Worm (Caenorhabditis elegans) whole organism, L1 larva: Measurements from ENCODE around the gene cct-6.
A peak's percentile ranks its signal among the peaks of the same experiment; 100 is the strongest.

Experiments
- C04F5.9 ChIP-seq: sonication (generic microtip); optimal IDR thresholded peaks from 2 replicates; lab custom pipeline; 2016; ENCODE audit warnings: missing genetic modification characterization, missing compliant biosample characterization
- Y116A8C.19 ChIP-seq: sonication (generic microtip); optimal IDR thresholded peaks from 2 replicates; lab custom pipeline; 2016; ENCODE audit warnings: missing compliant biosample characterization, missing genetic modification characterization, borderline replicate concordance
- alr-1 ChIP-seq: fragments of 200-800 bp; sonication (Bioruptor generic); optimal IDR thresholded peaks from 2 replicates; lab custom pipeline; 2018; ENCODE audit warnings: borderline replicate concordance, mild to moderate bottlenecking, missing genetic modification characterization, missing compliant biosample characterization
- aly-2 ChIP-seq: fragments of 150-350 bp; optimal IDR thresholded peaks from 2 replicates; lab custom pipeline; 2014; ENCODE audit warnings: missing biosample characterization, missing genetic modification characterization
- ceh-82 ChIP-seq, 3 experiments: fragments of 150-350 bp in 1 of 3; sonication (generic microtip) in 2 of 3; optimal IDR thresholded peaks; 2 replicates each; lab custom pipeline; 2014 to 2017; ENCODE audit warnings: missing biosample characterization in 3 of 3, missing genetic modification characterization in 3 of 3
- ceh-90 ChIP-seq: sonication (generic microtip); optimal IDR thresholded peaks from 2 replicates; lab custom pipeline; 2016; ENCODE audit warnings: missing genetic modification characterization, missing compliant biosample characterization
- dpl-1 ChIP-seq, 3 experiments: fragments of 150-350 bp in 2 of 3; sonication (generic microtip) in 1 of 3; optimal IDR thresholded peaks; 2 replicates each; lab custom pipeline; 2014 to 2017; ENCODE audit warnings: missing biosample characterization in 3 of 3, missing genetic modification characterization in 3 of 3, missing genetic modification reagents in 3 of 3
- dsc-1 ChIP-seq: sonication (generic microtip); optimal IDR thresholded peaks from 2 replicates; lab custom pipeline; 2016; ENCODE audit warnings: mild to moderate bottlenecking, missing genetic modification characterization, missing compliant biosample characterization
- efl-1 ChIP-seq, 4 experiments: fragments of 150-350 bp; optimal IDR thresholded peaks in 3 of 4; peaks in 1 of 4; 1 replicate in 1 of 4; 2 replicates in 3 of 4; lab custom pipeline; 2014; ENCODE audit warnings: missing biosample characterization in 2 of 4, missing genetic modification characterization in 2 of 4, missing genetic modification reagents in 2 of 4
- elt-2 ChIP-seq: sonication (generic microtip); optimal IDR thresholded peaks from 2 replicates; lab custom pipeline; 2016; ENCODE audit warnings: missing genetic modification characterization, mild to moderate bottlenecking, inconsistent platforms, missing compliant biosample characterization, missing genetic modification reagents
- elt-3 ChIP-seq, 6 experiments: fragments of 150-350 bp in 1 of 6; sonication (generic microtip); optimal IDR thresholded peaks; 2 replicates each; lab custom pipeline; 2017 to 2018; ENCODE audit warnings: missing biosample characterization in 6 of 6, missing genetic modification characterization in 6 of 6, inconsistent platforms in 1 of 6
- ets-5 ChIP-seq: fragments of 200-800 bp; sonication (Bioruptor generic); IDR thresholded peaks from 2 replicates; pipeline ENCODE4 v1.3.6; 2022; ENCODE audit warnings: missing genetic modification characterization, missing compliant biosample characterization
- fkh-10 ChIP-seq: sonication (generic microtip); optimal IDR thresholded peaks from 2 replicates; lab custom pipeline; 2017; ENCODE audit warnings: missing biosample characterization, missing genetic modification reagents, missing genetic modification characterization
- fkh-4 ChIP-seq: sonication (generic microtip); optimal IDR thresholded peaks from 2 replicates; lab custom pipeline; 2016; ENCODE audit warnings: missing compliant biosample characterization, missing genetic modification characterization, borderline replicate concordance
- fkh-8 ChIP-seq: sonication (generic microtip); optimal IDR thresholded peaks from 2 replicates; lab custom pipeline; 2016; ENCODE audit warnings: mild to moderate bottlenecking, missing genetic modification characterization, missing compliant biosample characterization
- fos-1 ChIP-seq: fragments of 150-350 bp; optimal IDR thresholded peaks from 2 replicates; lab custom pipeline; 2014; ENCODE audit warnings: missing biosample characterization, missing genetic modification characterization
- grh-1 ChIP-seq: fragments of 200-800 bp; sonication (Bioruptor generic); IDR thresholded peaks from 2 replicates; pipeline ENCODE4 v1.3.6; 2022; ENCODE audit warnings: missing genetic modification reagents, missing genetic modification characterization, missing compliant biosample characterization
- hlh-17 ChIP-seq: fragments of 200-800 bp; sonication (Bioruptor generic); optimal IDR thresholded peaks from 2 replicates; lab custom pipeline; 2018; ENCODE audit warnings: missing genetic modification characterization, mild to moderate bottlenecking, missing compliant biosample characterization, moderate library complexity, borderline replicate concordance
- irx-1 ChIP-seq: sonication (generic microtip); optimal IDR thresholded peaks from 2 replicates; lab custom pipeline; 2016; ENCODE audit warnings: missing genetic modification characterization, missing compliant biosample characterization
- lin-13 ChIP-seq: fragments of 150-350 bp; optimal IDR thresholded peaks from 2 replicates; lab custom pipeline; 2014; ENCODE audit warnings: missing biosample characterization, missing genetic modification reagents, missing genetic modification characterization
- lin-15B ChIP-seq: fragments of 150-350 bp; sonication (generic microtip); optimal IDR thresholded peaks from 3 replicates; lab custom pipeline; 2014; ENCODE audit warnings: missing biosample characterization, missing genetic modification characterization
- lin-35 ChIP-seq, 2 experiments: fragments of 150-350 bp; optimal IDR thresholded peaks; 2 replicates each; lab custom pipeline; 2014; ENCODE audit warnings: missing biosample characterization in 2 of 2, missing genetic modification characterization in 2 of 2, missing genetic modification reagents in 2 of 2
- lin-39 ChIP-seq: fragments of 150-350 bp; optimal IDR thresholded peaks from 2 replicates; lab custom pipeline; 2014; ENCODE audit warnings: missing biosample characterization, missing genetic modification reagents, missing genetic modification characterization
- lir-3 ChIP-seq: sonication (generic microtip); optimal IDR thresholded peaks from 2 replicates; lab custom pipeline; 2016; ENCODE audit warnings: mild to moderate bottlenecking, missing genetic modification characterization, moderate library complexity, missing compliant biosample characterization; ENCODE audit not compliant: poor library complexity
- lsy-2 ChIP-seq, 2 experiments: fragments of 150-350 bp; optimal IDR thresholded peaks; 2 replicates each; lab custom pipeline; 2014; ENCODE audit warnings: missing biosample characterization in 2 of 2, missing genetic modification characterization in 2 of 2
- mab-9 ChIP-seq: fragments of 200-800 bp; sonication (Bioruptor generic); IDR thresholded peaks from 2 replicates; pipeline ENCODE4 v1.3.6; 2022; ENCODE audit warnings: missing genetic modification reagents, missing genetic modification characterization, missing compliant biosample characterization
- mdl-1 ChIP-seq, 2 experiments: fragments of 150-350 bp; optimal IDR thresholded peaks; 2 replicates each; lab custom pipeline; 2014 to 2017; ENCODE audit warnings: missing biosample characterization in 2 of 2, missing genetic modification characterization in 2 of 2, inconsistent platforms in 1 of 2
- mef-2 ChIP-seq: fragments of 150-350 bp; optimal IDR thresholded peaks from 2 replicates; lab custom pipeline; 2014; ENCODE audit warnings: missing biosample characterization, missing genetic modification characterization
- mep-1 ChIP-seq: fragments of 150-350 bp; optimal IDR thresholded peaks from 2 replicates; lab custom pipeline; 2014; ENCODE audit warnings: missing biosample characterization, missing genetic modification characterization
- nhr-11 ChIP-seq: fragments of 150-350 bp; optimal IDR thresholded peaks from 2 replicates; lab custom pipeline; 2014; ENCODE audit warnings: missing biosample characterization, missing genetic modification characterization
- nhr-19 ChIP-seq: fragments of 200-800 bp; sonication (Bioruptor generic); conservative IDR thresholded peaks from 2 replicates; pipeline ENCODE4 v1.3.6; 2022; ENCODE audit warnings: missing genetic modification characterization, missing compliant biosample characterization
- nhr-47 ChIP-seq: sonication (generic microtip); optimal IDR thresholded peaks from 2 replicates; lab custom pipeline; 2016; ENCODE audit warnings: mild to moderate bottlenecking, missing genetic modification characterization, moderate library complexity, missing compliant biosample characterization
- nhr-71 ChIP-seq: sonication (generic microtip); optimal IDR thresholded peaks from 2 replicates; lab custom pipeline; 2016; ENCODE audit warnings: mild to moderate bottlenecking, missing genetic modification characterization, moderate library complexity, missing compliant biosample characterization
- nhr-77 ChIP-seq: fragments of 150-350 bp; optimal IDR thresholded peaks from 2 replicates; lab custom pipeline; 2014; ENCODE audit warnings: missing biosample characterization, missing genetic modification characterization
- nhr-84 ChIP-seq: sonication (generic microtip); optimal IDR thresholded peaks from 2 replicates; lab custom pipeline; 2017; ENCODE audit warnings: missing biosample characterization, missing genetic modification characterization
- nhr-85 ChIP-seq: sonication (generic microtip); peaks from one replicate; lab custom pipeline; 2016; ENCODE audit warnings: missing genetic modification characterization, inconsistent platforms, missing compliant biosample characterization
- pag-3 ChIP-seq: sonication (generic microtip); optimal IDR thresholded peaks from 2 replicates; lab custom pipeline; 2017; ENCODE audit warnings: missing genetic modification characterization, mild to moderate bottlenecking, missing compliant biosample characterization, antibody characterized with exemption, borderline replicate concordance; ENCODE audit not compliant: insufficient read depth
- pax-3 ChIP-seq: fragments of 200-800 bp; sonication (Bioruptor generic); optimal IDR thresholded peaks from 2 replicates; lab custom pipeline; 2018; ENCODE audit warnings: mild to moderate bottlenecking, missing genetic modification characterization, moderate library complexity, missing compliant biosample characterization
- snpc-4 ChIP-seq: fragments of 150-350 bp; optimal IDR thresholded peaks from 2 replicates; lab custom pipeline; 2014; ENCODE audit warnings: missing biosample characterization, missing genetic modification characterization
- sptf-1 ChIP-seq: fragments of 150-350 bp; optimal IDR thresholded peaks from 2 replicates; lab custom pipeline; 2014; ENCODE audit warnings: missing biosample characterization, missing genetic modification characterization
- sup-37 ChIP-seq: fragments of 200-800 bp; sonication (Bioruptor generic); optimal IDR thresholded peaks from 2 replicates; lab custom pipeline; 2018; ENCODE audit warnings: mild to moderate bottlenecking, missing genetic modification characterization, missing compliant biosample characterization
- swsn-7 ChIP-seq: sonication (generic microtip); optimal IDR thresholded peaks from 2 replicates; lab custom pipeline; 2016; ENCODE audit warnings: missing genetic modification characterization, missing compliant biosample characterization
- unc-130 ChIP-seq: fragments of 150-350 bp; optimal IDR thresholded peaks from 2 replicates; lab custom pipeline; 2017; ENCODE audit warnings: missing biosample characterization, missing genetic modification characterization, inconsistent platforms
- unc-30 ChIP-seq: sonication (generic microtip); optimal IDR thresholded peaks from 2 replicates; lab custom pipeline; 2017; ENCODE audit warnings: missing biosample characterization, missing genetic modification characterization
- unc-62 ChIP-seq: fragments of 150-350 bp; optimal IDR thresholded peaks from 2 replicates; lab custom pipeline; 2014; ENCODE audit warnings: missing biosample characterization, missing genetic modification reagents, missing genetic modification characterization
- unc-86 ChIP-seq: sonication (generic microtip); optimal IDR thresholded peaks from 2 replicates; lab custom pipeline; 2016; ENCODE audit warnings: missing genetic modification characterization, missing compliant biosample characterization
- unc-98 ChIP-seq: fragments of 200-800 bp; sonication (Bioruptor generic); IDR thresholded peaks from 2 replicates; pipeline ENCODE4 v1.3.6; 2022; ENCODE audit warnings: missing genetic modification characterization, missing compliant biosample characterization
- vab-15 ChIP-seq: sonication (generic microtip); optimal IDR thresholded peaks from 2 replicates; lab custom pipeline; 2017; ENCODE audit warnings: missing genotype, mild to moderate bottlenecking, missing genetic modification characterization, missing compliant biosample characterization
- zag-1 ChIP-seq: fragments of 150-350 bp; optimal IDR thresholded peaks from 2 replicates; lab custom pipeline; 2014; ENCODE audit warnings: missing biosample characterization, missing genetic modification characterization
- zip-4 ChIP-seq: fragments of 200-800 bp; sonication (Bioruptor generic); optimal IDR thresholded peaks from 2 replicates; lab custom pipeline; 2018; ENCODE audit warnings: mild to moderate bottlenecking, missing genetic modification characterization, moderate library complexity, missing compliant biosample characterization
- ztf-4 ChIP-seq: fragments of 150-350 bp; optimal IDR thresholded peaks from 2 replicates; lab custom pipeline; 2014; ENCODE audit warnings: missing biosample characterization, missing genetic modification characterization

The cct-6 gene

DNA sequence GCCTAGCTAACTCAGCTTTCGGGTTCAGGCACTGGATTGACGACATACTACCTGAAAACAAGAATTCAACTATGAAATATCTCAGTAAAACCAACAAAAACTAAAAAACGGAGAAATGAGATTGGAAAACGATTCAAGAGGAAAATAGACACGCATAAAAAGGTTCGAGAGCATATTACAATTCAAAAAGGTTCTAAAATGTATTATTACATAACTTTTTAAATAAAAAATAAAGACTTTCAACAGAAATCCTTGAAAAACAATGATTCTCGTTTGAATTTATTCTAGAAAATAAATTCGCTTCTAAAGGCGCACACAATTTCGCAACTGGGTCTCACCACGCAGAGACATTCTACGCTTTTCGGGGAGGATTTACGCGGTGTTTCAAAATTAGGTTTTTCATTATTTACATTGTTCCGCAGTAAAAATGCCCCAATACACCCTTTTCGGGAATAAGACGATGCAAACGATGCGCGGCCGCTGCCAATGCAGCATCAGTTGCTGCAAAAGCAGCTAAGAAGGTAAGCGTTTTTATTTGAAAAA, at the start of gene cct-6, which contains the start of gene alh-9:
TSS of gene cct-6 (minus strand) at position 51 of the 543 bp plus-strand sequence.
TSS of gene alh-9 (plus strand) at position 382 of the 543 bp plus-strand sequence.
- TF ChIP-seq nhr-77 (tag; lab: Kevin White, UChicago) = peak; percentile 76
- TF ChIP-seq aly-2 (tag; lab: Kevin White, UChicago) = peak; percentile 15
- TF ChIP-seq ets-5 = no peak
- peak; percentile 33 for TF ChIP-seq zip-4 (GFP tag; lab: Kevin White, UChicago)
- TF ChIP-seq pag-3 = no peak
- peak; percentile 75 to 93 (median 76) for TF ChIP-seq ceh-82 (tag; optimal IDR thresholded peaks at IDR 0.05; lab: Kevin White, UChicago)
- TF ChIP-seq sup-37 = no peak
- TF ChIP-seq lin-13 = peak; percentile 83
- TF ChIP-seq nhr-84 (tag; lab: Kevin White, UChicago) = no peak
- peak; percentile 81 for TF ChIP-seq nhr-47 (tag; lab: Kevin White, UChicago)
- no peak for TF ChIP-seq hlh-17 (GFP tag; lab: Kevin White, UChicago)
- peak; percentile 62 for TF ChIP-seq fos-1
- TF ChIP-seq fkh-4 = no peak
- no peak for TF ChIP-seq sptf-1
- TF ChIP-seq ztf-4 (tag; lab: Kevin White, UChicago) = peak; percentile 61
- TF ChIP-seq unc-98 = no peak
- peak; percentile 75 for TF ChIP-seq fkh-8 (tag; lab: Kevin White, UChicago)
- peak; percentile 86 to 95 for TF ChIP-seq lsy-2 (tag; optimal IDR thresholded peaks at IDR 0.05; lab: Kevin White, UChicago)
- TF ChIP-seq C04F5.9 (tag; lab: Kevin White, UChicago) = peak; percentile 26
- peak; percentile 33 for TF ChIP-seq lin-39 (tag; lab: Kevin White, UChicago)
- TF ChIP-seq alr-1 (tag; lab: Kevin White, UChicago) = no peak
- peak; percentile 69 for TF ChIP-seq unc-86 (tag; lab: Kevin White, UChicago)
- peak; percentile 7 for TF ChIP-seq ceh-90 (tag; lab: Kevin White, UChicago)
- TF ChIP-seq irx-1 (tag; lab: Kevin White, UChicago) = peak; percentile 30
- peak; percentile 56 for TF ChIP-seq grh-1 (GFP tag; lab: Robert Waterston, UW)
- TF ChIP-seq efl-1 (optimal IDR thresholded peaks at IDR 0.05; lab: Kevin White, UChicago) = peak; percentile 85 to 96
- peak; percentile 96 to 99 for TF ChIP-seq efl-1 (GFP tag; optimal IDR thresholded peaks at IDR 0.05 in 1 of 2; lab: Kevin White, UChicago)
- peak; percentile 95 to 98 (median 96) for TF ChIP-seq dpl-1 (GFP tag; optimal IDR thresholded peaks at IDR 0.05; lab: Kevin White, UChicago)
- TF ChIP-seq lir-3 (tag; lab: Kevin White, UChicago) = peak; percentile 42
- peak; percentile 59 for TF ChIP-seq dsc-1 (tag; lab: Kevin White, UChicago)
- TF ChIP-seq nhr-85 (tag; lab: Kevin White, UChicago) = peak; percentile 82
- TF ChIP-seq swsn-7 (tag; lab: Kevin White, UChicago) = peak; percentile 75
- TF ChIP-seq mef-2 (tag; lab: Kevin White, UChicago) = no peak
- TF ChIP-seq nhr-19 (GFP tag; lab: Robert Waterston, UW) = peak; percentile 78
- TF ChIP-seq unc-30 (tag; lab: Kevin White, UChicago) = no peak
- TF ChIP-seq pax-3 (tag; lab: Kevin White, UChicago) = no peak
- peak in 3 of 6 experiments; percentile 24 to 92 (median 60) for TF ChIP-seq elt-3 (tag; optimal IDR thresholded peaks at IDR 0.05; lab: Kevin White, UChicago)
- TF ChIP-seq mep-1 = peak; percentile 93
- TF ChIP-seq unc-130 (tag; lab: Kevin White, UChicago) = peak; percentile 88
- peak; percentile 8 for TF ChIP-seq nhr-11
- TF ChIP-seq lin-15B (tag; lab: Kevin White, UChicago) = peak; percentile 73
- no peak for TF ChIP-seq Y116A8C.19 (tag; lab: Kevin White, UChicago)
- TF ChIP-seq elt-2 (tag; lab: Kevin White, UChicago) = peak; percentile 38
- TF ChIP-seq unc-62 = no peak
- no peak for TF ChIP-seq mab-9
- peak; percentile 28 for TF ChIP-seq fkh-10
- TF ChIP-seq vab-15 = no peak
- TF ChIP-seq nhr-71 = peak; percentile 87
- TF ChIP-seq mdl-1 (tag; optimal IDR thresholded peaks at IDR 0.05; lab: Kevin White, UChicago) = peak in 1 of 2 experiments; percentile 83
- TF ChIP-seq zag-1 (tag; lab: Kevin White, UChicago) = no peak
- peak; percentile 98 for TF ChIP-seq lin-35 (GFP tag; optimal IDR thresholded peaks at IDR 0.05; lab: Kevin White, UChicago)
- peak; percentile 51 for TF ChIP-seq snpc-4
